Fruit fly (Drosophila melanogaster): ENCODE results near the gene Msr-110.

Gene Msr-110

dm6 chr3L:5577250-5578138 lies at the start of gene Msr-110 (continued):
- peak in 1 of 2 experiments; percentile 46 for TF ChIP-seq crp (GFP tag; optimal IDR thresholded peaks at IDR 0.05)
- peak; percentile 52 for TF ChIP-seq CG1792 (GFP tag; optimal IDR thresholded peaks at IDR 0.05)
- TF ChIP-seq CG4707 (GFP tag; optimal IDR thresholded peaks at IDR 0.05) = peak; percentile 65
- peak; percentile 94 for TF ChIP-seq CG11504 (tag; optimal IDR thresholded peaks at IDR 0.05)
- TF ChIP-seq yki (optimal IDR thresholded peaks at IDR 0.05) = no peak
- TF ChIP-seq Dfd (GFP tag; optimal IDR thresholded peaks at IDR 0.05) = no peak
- TF ChIP-seq MBD-R2 (GFP tag; IDR thresholded peaks at IDR 0.05) = peak; percentile 87
- TF ChIP-seq CG17328 (GFP tag; IDR thresholded peaks at IDR 0.05) = peak; percentile 73
- TF ChIP-seq CG4730 (GFP tag; IDR thresholded peaks at IDR 0.05) = peak; percentile 86
- no peak for TF ChIP-seq h (optimal IDR thresholded peaks at IDR 0.05)
- TF ChIP-seq Hand (GFP tag; optimal IDR thresholded peaks at IDR 0.05) = peak; percentile 74
- peak; percentile 13 for TF ChIP-seq CG17186 (GFP tag; optimal IDR thresholded peaks at IDR 0.05)
- TF ChIP-seq CG31224 (GFP tag; IDR thresholded peaks at IDR 0.05) = peak; percentile 72; the same call in 1 of the 2 replicates
- peak; percentile 28 for TF ChIP-seq CG7271 (tag; optimal IDR thresholded peaks at IDR 0.05)
- peak; percentile 69 for TF ChIP-seq CG7987 (GFP tag; optimal IDR thresholded peaks at IDR 0.05)
- TF ChIP-seq CG31388 (GFP tag; optimal IDR thresholded peaks at IDR 0.05) = peak; percentile 61
- TF ChIP-seq Hr51 (GFP tag; optimal IDR thresholded peaks at IDR 0.05) = peak; percentile 80 to 93
- peak; percentile 68 for TF ChIP-seq CG1602 (GFP tag; optimal IDR thresholded peaks at IDR 0.05)
- TF ChIP-seq CG42726 (GFP tag; IDR thresholded peaks at IDR 0.05; ENCODE audit: partially characterized antibody) = peak; percentile 52; the same call in 1 of the 2 replicates
- TF ChIP-seq tin (GFP tag; optimal IDR thresholded peaks at IDR 0.05) = peak; percentile 76
- TF ChIP-seq gcm (GFP tag; optimal IDR thresholded peaks at IDR 0.05) = peak; percentile 76
- TF ChIP-seq GATAe (GFP tag; conservative IDR thresholded peaks at IDR 0.05) = peak; percentile 69; the same call in 1 of the 2 replicates
- no peak; the same call in 1 of the 2 replicates for TF ChIP-seq CG43689 (GFP tag; IDR thresholded peaks at IDR 0.05)
- peak; percentile 89 for TF ChIP-seq HHEX (GFP tag; optimal IDR thresholded peaks at IDR 0.05)
- TF ChIP-seq Dek (tag; optimal IDR thresholded peaks at IDR 0.05) = peak; percentile 93
- peak; percentile 95 for TF ChIP-seq Med (GFP tag)
- TF ChIP-seq Ets97D (GFP tag; optimal IDR thresholded peaks at IDR 0.05) = peak; percentile 29
- no peak for TF ChIP-seq hth (optimal IDR thresholded peaks at IDR 0.05)
- TF ChIP-seq MESR4 (GFP tag; optimal IDR thresholded peaks at IDR 0.05) = no peak
- no peak for TF ChIP-seq usp (GFP tag; optimal IDR thresholded peaks at IDR 0.05)
- peak; percentile 91 for TF ChIP-seq unpg (GFP tag; optimal IDR thresholded peaks at IDR 0.05)
- TF ChIP-seq CG2889 (GFP tag; IDR thresholded peaks at IDR 0.05) = peak; percentile 64
- TF ChIP-seq CG6854 (GFP tag; optimal IDR thresholded peaks at IDR 0.05) = peak; percentile 85
- TF ChIP-seq bbx (GFP tag; IDR thresholded peaks at IDR 0.05; ENCODE audit: partially characterized antibody) = no peak
- peak; percentile 91 for TF ChIP-seq PHDP (tag; optimal IDR thresholded peaks at IDR 0.05)
- TF ChIP-seq bigmax (GFP tag; optimal IDR thresholded peaks at IDR 0.05) = no peak
- TF ChIP-seq hkb (optimal IDR thresholded peaks at IDR 0.05) = no peak
- peak; percentile 89 for TF ChIP-seq hkb (GFP tag; IDR thresholded peaks at IDR 0.05)
- TF ChIP-seq CG15011 (GFP tag; optimal IDR thresholded peaks at IDR 0.05) = peak; percentile 78
- no peak for TF ChIP-seq pzg (GFP tag; optimal IDR thresholded peaks at IDR 0.05)
- TF ChIP-seq CG5180 (GFP tag; optimal IDR thresholded peaks at IDR 0.05) = peak; percentile 83
- TF ChIP-seq pum (GFP tag; optimal IDR thresholded peaks at IDR 0.05) = peak; percentile 74
- peak; percentile 70 for TF ChIP-seq ems (GFP tag; optimal IDR thresholded peaks at IDR 0.05)
- TF ChIP-seq CG13424 (tag; optimal IDR thresholded peaks at IDR 0.05) = peak; percentile 93
- peak; percentile 64 for TF ChIP-seq CG8944 (GFP tag; optimal IDR thresholded peaks at IDR 0.05)
- peak; percentile 51 for TF ChIP-seq fu2 (GFP tag; optimal IDR thresholded peaks at IDR 0.05)
- peak; percentile 85 for TF ChIP-seq CG7372 (GFP tag; IDR thresholded peaks at IDR 0.05)
- TF ChIP-seq nau (GFP tag; optimal IDR thresholded peaks at IDR 0.05) = peak; percentile 84
- TF ChIP-seq Vsx1 (GFP tag; optimal IDR thresholded peaks at IDR 0.05) = peak; percentile 75
